Worm (Caenorhabditis elegans) whole organism, midembryonic: ENCODE results near the gene T13F2.2.

ENCODE experiments used
- T22C8.4 ChIP-seq: fragments of 200-800 bp; sonication (Bioruptor generic); IDR thresholded peaks from 2 replicates; pipeline ENCODE4 v1.3.6; 2022; ENCODE audit warnings: missing genetic modification characterization, missing compliant biosample characterization
- cog-1 ChIP-seq: sonication (generic microtip); optimal IDR thresholded peaks from 2 replicates; lab custom pipeline; 2016; ENCODE audit warnings: missing genetic modification characterization, missing compliant biosample characterization
- flt-1 ChIP-seq: fragments of 200-800 bp; sonication (Bioruptor generic); IDR thresholded peaks from 2 replicates; pipeline ENCODE4 v1.3.6; 2022; ENCODE audit warnings: missing genetic modification characterization, missing compliant biosample characterization
- ztf-29 ChIP-seq: fragments of 200-800 bp; sonication (Bioruptor generic); IDR thresholded peaks from 2 replicates; pipeline ENCODE4 v1.3.6; 2022; ENCODE audit warnings: missing genetic modification reagents, missing genetic modification characterization, missing compliant biosample characterization

- TF ChIP-seq cog-1 (tag; lab: Kevin White, UChicago), result no peak
- no peak for TF ChIP-seq flt-1 (GFP tag; lab: Robert Waterston, UW)
- TF ChIP-seq ztf-29 (GFP tag; lab: Robert Waterston, UW), result no peak
- TF ChIP-seq T22C8.4 (GFP tag; lab: Robert Waterston, UW), result no peak
Observed at ce11 chrIV:9803544-9803943, 6.4 kb upstream of the T13F2.2 start.
